Worm (Caenorhabditis elegans) whole organism, midembryonic: ENCODE data around the gene clp-1.

Source experiments
- T22C8.4 ChIP-seq: fragments of 200-800 bp; sonication (Bioruptor generic); IDR thresholded peaks from 2 replicates; pipeline ENCODE4 v1.3.6; 2022; ENCODE audit warnings: missing genetic modification characterization, missing compliant biosample characterization
- cog-1 ChIP-seq: sonication (generic microtip); optimal IDR thresholded peaks from 2 replicates; lab custom pipeline; 2016; ENCODE audit warnings: missing genetic modification characterization, missing compliant biosample characterization
- flt-1 ChIP-seq: fragments of 200-800 bp; sonication (Bioruptor generic); IDR thresholded peaks from 2 replicates; pipeline ENCODE4 v1.3.6; 2022; ENCODE audit warnings: missing genetic modification characterization, missing compliant biosample characterization
- klf-2 ChIP-seq: fragments of 200-800 bp; sonication (Bioruptor generic); conservative IDR thresholded peaks from 2 replicates; pipeline ENCODE4 v1.3.6; 2022; ENCODE audit warnings: missing genetic modification reagents, missing genetic modification characterization, missing compliant biosample characterization
- med-1 ChIP-seq: sonication (generic microtip); optimal IDR thresholded peaks from 2 replicates; lab custom pipeline; 2017; ENCODE audit warnings: missing genetic modification characterization, mild to moderate bottlenecking, missing compliant biosample characterization, antibody characterized with exemption, missing genetic modification reagents; ENCODE audit not compliant: insufficient read depth
- ref-1 ChIP-seq: fragments of 200-800 bp; sonication (Bioruptor generic); conservative IDR thresholded peaks from 2 replicates; pipeline ENCODE4 v1.3.6; 2022; ENCODE audit warnings: missing genetic modification reagents, missing genetic modification characterization, missing compliant biosample characterization
- tab-1 ChIP-seq: fragments of 200-800 bp; sonication (Bioruptor generic); IDR thresholded peaks from 2 replicates; pipeline ENCODE4 v1.3.6; 2022; ENCODE audit warnings: missing genetic modification characterization, missing compliant biosample characterization
- ztf-23 ChIP-seq: fragments of 200-800 bp; sonication (Bioruptor generic); IDR thresholded peaks from 2 replicates; pipeline ENCODE4 v1.3.6; 2022; ENCODE audit warnings: missing genetic modification reagents, missing genetic modification characterization, missing compliant biosample characterization
- ztf-29 ChIP-seq: fragments of 200-800 bp; sonication (Bioruptor generic); IDR thresholded peaks from 2 replicates; pipeline ENCODE4 v1.3.6; 2022; ENCODE audit warnings: missing genetic modification reagents, missing genetic modification characterization, missing compliant biosample characterization

Gene clp-1

DNA sequence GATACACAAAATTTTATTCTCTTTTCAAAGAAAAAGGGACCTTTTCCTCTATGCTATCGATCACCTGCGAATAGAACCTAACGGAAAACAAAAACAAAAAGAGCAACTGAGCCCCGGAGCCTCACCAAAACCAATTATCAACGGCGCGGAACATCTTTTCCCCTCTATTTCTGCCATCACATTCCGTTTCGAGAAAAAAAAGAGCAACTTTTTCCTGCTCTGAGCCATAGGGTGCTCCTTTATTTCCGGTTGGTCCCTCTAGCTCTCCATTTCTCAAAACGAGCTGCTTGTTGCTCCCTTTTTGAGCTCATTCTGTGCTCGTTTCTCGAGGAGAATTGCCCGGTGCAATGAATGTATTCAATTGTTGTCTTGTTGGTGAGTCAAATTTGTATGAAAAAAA is at the start of gene clp-1:
TSS of gene clp-1 (plus strand) at position 301 of the 400 bp plus-strand sequence.
- TF ChIP-seq med-1 = no peak
- TF ChIP-seq klf-2 = no peak
- no peak for TF ChIP-seq ref-1 (GFP tag; lab: Robert Waterston, UW)
- TF ChIP-seq ztf-29 = no peak

DNA sequence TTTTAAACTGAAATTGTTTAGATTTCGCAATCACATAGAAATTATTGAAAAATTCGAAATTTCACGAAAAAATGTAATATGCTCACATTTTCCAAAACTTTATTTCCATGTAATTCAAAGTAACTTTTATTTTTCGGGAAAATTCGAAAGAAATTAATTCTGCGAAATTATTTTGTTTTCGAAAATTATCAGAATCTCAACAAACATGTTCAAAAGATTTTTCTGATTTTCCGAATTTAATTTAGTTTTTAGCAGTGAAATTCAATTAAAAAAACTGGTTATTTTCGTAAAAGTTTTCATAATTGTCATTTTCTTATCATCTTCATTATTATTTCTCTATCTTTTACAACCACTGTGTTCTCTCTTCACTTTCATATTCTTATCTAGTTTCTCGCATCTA is 46.5 kb upstream of the clp-1 start, which contains the start of gene ran-2:
TSS of gene ran-2 (plus strand) at position 301 of the 400 bp plus-strand sequence.
- no peak for TF ChIP-seq cog-1 (tag; lab: Kevin White, UChicago)
- no peak for TF ChIP-seq ztf-29
- no peak for TF ChIP-seq klf-2
- no peak for TF ChIP-seq med-1
- no peak for TF ChIP-seq ztf-23 (GFP tag; lab: Robert Waterston, UW)
- TF ChIP-seq tab-1 (GFP tag; lab: Robert Waterston, UW) = no peak
- TF ChIP-seq flt-1 (GFP tag; lab: Robert Waterston, UW) = no peak
- no peak for TF ChIP-seq T22C8.4 (GFP tag; lab: Robert Waterston, UW)
- no peak for TF ChIP-seq ref-1 (GFP tag; lab: Robert Waterston, UW)

DNA sequence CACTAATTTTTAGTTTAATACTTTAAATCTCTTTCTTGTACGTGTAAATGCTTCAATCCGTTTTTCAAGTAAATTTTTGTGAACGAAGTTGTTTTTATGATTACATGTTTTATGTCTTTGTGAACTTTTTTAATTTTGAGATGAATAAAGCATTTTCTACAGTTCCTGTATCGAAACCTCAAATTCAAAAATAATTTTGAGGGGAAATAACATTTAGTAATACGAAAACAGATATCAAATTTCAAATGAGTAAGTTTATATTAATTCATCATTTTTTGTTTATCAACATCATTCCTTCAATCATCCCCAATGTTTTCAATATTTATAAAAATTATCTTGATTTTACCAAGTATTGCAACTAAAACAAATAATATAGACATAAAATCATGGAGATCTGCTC is 42.2 kb upstream of the clp-1 start, which contains the start of gene C29E4.10:
TSS of gene C29E4.10 (plus strand) at position 301 of the 400 bp plus-strand sequence.
- TF ChIP-seq cog-1 (tag; lab: Kevin White, UChicago) (no peak), tab-1 (GFP tag; lab: Robert Waterston, UW) (no peak), ref-1 (GFP tag; lab: Robert Waterston, UW) (no peak), flt-1 (GFP tag; lab: Robert Waterston, UW) (no peak), ztf-29 (no peak), klf-2 (no peak), T22C8.4 (GFP tag; lab: Robert Waterston, UW) (no peak), ztf-23 (GFP tag; lab: Robert Waterston, UW) (no peak), med-1 (no peak)

DNA sequence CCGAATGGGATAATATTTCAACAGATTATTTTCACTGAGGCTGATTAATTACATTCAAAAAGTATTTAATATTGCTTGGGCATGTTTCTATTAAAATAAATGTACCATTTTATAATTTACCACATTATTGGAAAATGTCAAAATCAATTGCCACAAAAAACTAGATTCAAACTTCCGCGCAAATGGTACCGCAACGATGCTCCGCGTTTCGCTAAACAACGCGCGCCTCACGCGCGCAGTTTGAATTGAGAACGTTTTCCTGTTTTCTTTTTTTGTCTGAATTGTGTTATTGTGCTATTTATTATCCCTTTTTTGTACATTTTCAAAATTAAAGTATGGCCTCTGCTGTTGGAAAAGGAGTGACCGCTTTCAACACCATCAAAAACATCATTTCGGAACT is 38.9 kb upstream of the clp-1 start, which contains the start of gene C29E4.12:
TSS of gene C29E4.12 (plus strand) at position 333 of the 400 bp plus-strand sequence.
- no peak for TF ChIP-seq flt-1 (GFP tag; lab: Robert Waterston, UW)
- TF ChIP-seq ref-1 (GFP tag; lab: Robert Waterston, UW) = no peak
- no peak for TF ChIP-seq klf-2
- TF ChIP-seq T22C8.4 (GFP tag; lab: Robert Waterston, UW) = no peak
- TF ChIP-seq med-1 = no peak
- TF ChIP-seq tab-1 (GFP tag; lab: Robert Waterston, UW) = no peak
- TF ChIP-seq ztf-23 (GFP tag; lab: Robert Waterston, UW) = no peak
- TF ChIP-seq cog-1 (tag; lab: Kevin White, UChicago) = no peak
- no peak for TF ChIP-seq ztf-29

DNA sequence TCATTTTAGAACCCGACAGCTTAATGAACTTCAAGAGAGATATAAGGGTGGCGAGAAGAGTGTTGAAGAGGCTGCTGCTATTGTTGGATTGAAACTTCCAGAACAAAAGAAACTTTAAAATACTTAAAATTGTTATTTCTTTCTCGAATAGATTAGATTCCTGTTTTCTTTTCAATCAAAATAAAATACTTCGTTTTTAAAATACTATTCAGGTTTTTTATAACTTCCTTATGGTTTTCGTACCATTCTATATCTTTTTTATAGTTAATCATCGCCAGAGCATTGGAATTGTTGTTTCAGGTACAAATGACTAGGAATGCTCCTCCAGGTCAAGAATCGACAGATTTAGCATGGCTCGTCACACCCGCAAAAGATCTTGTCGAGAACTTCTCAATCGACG is 38.3 kb upstream of the clp-1 start, which contains the start of gene kle-2:
TSS of gene kle-2 (plus strand) at position 301 of the 400 bp plus-strand sequence.
- TF ChIP-seq klf-2 (no peak), tab-1 (GFP tag; lab: Robert Waterston, UW) (no peak), ztf-29 (no peak), med-1 (no peak), T22C8.4 (GFP tag; lab: Robert Waterston, UW) (no peak), cog-1 (tag; lab: Kevin White, UChicago) (no peak), ztf-23 (GFP tag; lab: Robert Waterston, UW) (no peak), flt-1 (GFP tag; lab: Robert Waterston, UW) (no peak), ref-1 (GFP tag; lab: Robert Waterston, UW) (no peak)

DNA sequence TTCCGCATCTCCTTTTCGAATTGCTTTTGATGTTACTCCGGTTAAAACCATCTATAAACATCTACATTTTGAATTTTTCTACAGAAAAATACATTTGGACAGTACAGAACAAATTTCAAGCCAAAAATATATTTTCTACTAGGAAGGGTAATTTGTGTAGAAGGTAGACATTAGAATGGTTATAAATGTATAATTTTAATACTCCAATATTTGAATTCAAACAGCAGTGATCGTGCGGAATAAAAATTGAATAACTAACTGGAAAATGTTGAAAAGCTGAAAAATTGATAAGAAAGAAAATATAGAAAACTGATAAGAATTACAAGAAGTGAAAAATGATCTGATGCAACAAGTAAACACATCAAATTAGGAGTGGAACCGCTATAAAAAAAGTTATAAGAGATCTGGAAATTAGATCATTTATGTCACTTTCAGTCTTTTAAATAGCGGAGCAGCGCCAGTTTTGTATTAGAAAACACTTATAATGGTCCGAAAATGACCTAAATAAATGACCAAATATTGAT is 32.7 kb upstream of the clp-1 start, which contains the start of gene gsto-1:
TSS of gene gsto-1 (minus strand) at position 51 of the 524 bp plus-strand sequence.
- TF ChIP-seq T22C8.4 (GFP tag; lab: Robert Waterston, UW) = no peak
- no peak for TF ChIP-seq ref-1 (GFP tag; lab: Robert Waterston, UW)
- no peak for TF ChIP-seq tab-1 (GFP tag; lab: Robert Waterston, UW)
- no peak for TF ChIP-seq med-1

DNA sequence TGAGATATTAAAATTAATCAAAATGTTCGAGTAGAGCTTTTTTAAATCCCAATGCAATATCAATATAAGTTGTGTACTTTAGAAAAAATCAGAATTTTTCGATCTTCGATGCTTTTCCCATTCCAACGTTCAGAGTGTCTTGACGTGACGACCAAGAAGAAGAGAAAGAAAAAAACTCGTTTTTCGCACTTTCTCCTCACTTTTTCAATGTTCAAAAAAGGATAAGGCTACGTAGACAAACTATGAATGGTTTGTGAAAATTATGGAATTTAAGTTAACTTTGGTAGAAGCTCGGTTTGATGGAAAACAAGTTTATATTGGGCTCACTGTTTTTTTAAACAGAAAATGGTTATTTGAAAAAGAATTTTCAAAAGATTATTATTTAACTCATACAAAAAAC is 32.1 kb upstream of the clp-1 start:
- no peak for TF ChIP-seq tab-1 (GFP tag; lab: Robert Waterston, UW)
- no peak for TF ChIP-seq klf-2
- TF ChIP-seq cog-1 (tag; lab: Kevin White, UChicago) = no peak
- TF ChIP-seq flt-1 (GFP tag; lab: Robert Waterston, UW) = no peak
- TF ChIP-seq med-1 = no peak
- no peak for TF ChIP-seq T22C8.4 (GFP tag; lab: Robert Waterston, UW)
- TF ChIP-seq ztf-29 = no peak
- no peak for TF ChIP-seq ref-1 (GFP tag; lab: Robert Waterston, UW)
- no peak for TF ChIP-seq ztf-23 (GFP tag; lab: Robert Waterston, UW)

DNA sequence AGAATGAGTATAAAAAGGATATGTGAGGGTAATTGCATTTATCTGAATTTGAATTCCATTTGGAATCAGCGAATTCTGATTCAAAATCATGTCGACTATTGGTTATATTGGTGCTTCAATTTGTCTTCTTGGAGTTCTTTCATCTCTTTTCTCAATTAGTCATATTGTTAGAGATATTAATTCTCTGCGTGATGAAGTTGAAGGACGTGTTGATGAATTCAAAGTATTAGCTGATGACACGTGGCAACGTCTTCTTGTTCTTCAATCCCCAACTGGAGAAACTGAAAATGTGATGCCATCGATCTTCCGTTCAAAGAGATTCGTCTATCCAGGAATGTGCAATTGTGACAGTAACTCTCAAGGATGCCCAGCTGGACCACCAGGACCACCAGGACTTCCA is 31.0 kb upstream of the clp-1 start, which contains the start of gene col-90:
TSS of gene col-90 (plus strand) at position 37 of the 400 bp plus-strand sequence.
- TF ChIP-seq med-1 = no peak
- TF ChIP-seq cog-1 (tag; lab: Kevin White, UChicago) = no peak
- no peak for TF ChIP-seq ref-1 (GFP tag; lab: Robert Waterston, UW)
- no peak for TF ChIP-seq flt-1 (GFP tag; lab: Robert Waterston, UW)
- TF ChIP-seq T22C8.4 (GFP tag; lab: Robert Waterston, UW) = no peak
- no peak for TF ChIP-seq tab-1 (GFP tag; lab: Robert Waterston, UW)
- no peak for TF ChIP-seq klf-2
- no peak for TF ChIP-seq ztf-29
- no peak for TF ChIP-seq ztf-23 (GFP tag; lab: Robert Waterston, UW)

DNA sequence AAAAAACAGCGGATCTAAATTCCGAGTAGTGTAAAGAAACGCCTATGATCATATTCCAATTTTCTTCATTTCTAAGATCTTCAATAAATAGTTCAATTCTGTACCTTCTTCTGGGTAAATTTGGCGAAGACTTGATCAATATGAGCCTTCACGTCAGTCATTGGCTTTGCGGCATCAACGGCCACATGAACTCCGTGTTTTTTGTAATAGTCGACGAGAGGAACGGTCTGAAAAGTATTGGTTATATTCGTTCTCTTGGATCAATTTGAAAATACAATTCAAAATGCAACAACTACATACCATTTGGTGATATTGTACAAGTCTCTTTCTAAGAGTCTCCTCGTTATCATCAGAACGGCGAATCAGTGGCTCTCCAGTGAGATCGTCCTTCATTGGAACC is 29.3 kb upstream of the clp-1 start:
- TF ChIP-seq med-1 = no peak
- TF ChIP-seq tab-1 (GFP tag; lab: Robert Waterston, UW) = no peak
- TF ChIP-seq ztf-29 = no peak
- TF ChIP-seq klf-2 = no peak
- no peak for TF ChIP-seq flt-1 (GFP tag; lab: Robert Waterston, UW)
- TF ChIP-seq T22C8.4 (GFP tag; lab: Robert Waterston, UW) = no peak
- TF ChIP-seq ref-1 (GFP tag; lab: Robert Waterston, UW) = no peak
- no peak for TF ChIP-seq ztf-23 (GFP tag; lab: Robert Waterston, UW)
- no peak for TF ChIP-seq cog-1 (tag; lab: Kevin White, UChicago)
